Fruit fly (Drosophila melanogaster) whole organism, embryonic: ENCODE results near the gene Sc2.

Source experiments
- Aef1 ChIP-seq: fragments of 200-800 bp; sonication (Bioruptor generic); IDR thresholded peaks from 3 replicates; pipeline ENCODE4 v1.3.6; 2022; ENCODE audit warnings: missing biosample characterization, missing genetic modification characterization
- CG10462 ChIP-seq: fragments of 200-800 bp; sonication (Bioruptor generic); optimal IDR thresholded peaks from 2 replicates; lab custom pipeline; 2016; ENCODE audit warnings: missing biosample characterization, missing genetic modification characterization
- CG11504 ChIP-seq: fragments of 200-800 bp; sonication (Bioruptor generic); optimal IDR thresholded peaks from 3 replicates; lab custom pipeline; 2019; ENCODE audit warnings: missing biosample characterization, mild to moderate bottlenecking, missing genetic modification characterization, moderate library complexity
- CG12219 ChIP-seq: fragments of 200-800 bp; sonication (Bioruptor generic); optimal IDR thresholded peaks from 3 replicates; lab custom pipeline; 2018; ENCODE audit warnings: missing biosample characterization, mild to moderate bottlenecking, missing genetic modification characterization
- CG12236 ChIP-seq: fragments of 200-800 bp; sonication (Bioruptor generic); optimal IDR thresholded peaks from 2 replicates; lab custom pipeline; 2016; ENCODE audit warnings: missing biosample characterization, missing genetic modification characterization
- CG12391 ChIP-seq: fragments of 200-800 bp; sonication (Bioruptor generic); optimal IDR thresholded peaks from 3 replicates; lab custom pipeline; 2018; ENCODE audit warnings: missing biosample characterization, mild to moderate bottlenecking, missing genetic modification characterization, moderate library complexity
- CG14710 ChIP-seq: fragments of 200-800 bp; sonication (Bioruptor generic); optimal IDR thresholded peaks from 3 replicates; lab custom pipeline; 2019; ENCODE audit warnings: missing biosample characterization, mild to moderate bottlenecking, missing genetic modification characterization, moderate library complexity
- CG1602 ChIP-seq: fragments of 200-800 bp; sonication (Bioruptor generic); optimal IDR thresholded peaks from 3 replicates; lab custom pipeline; 2016; ENCODE audit warnings: missing biosample characterization, missing genetic modification characterization
- CG31388 ChIP-seq: fragments of 200-800 bp; sonication (Bioruptor generic); optimal IDR thresholded peaks from 2 replicates; lab custom pipeline; 2016; ENCODE audit warnings: missing biosample characterization, missing genetic modification characterization
- CG31441 ChIP-seq: fragments of 200-800 bp; sonication (Bioruptor generic); IDR thresholded peaks from 2 replicates; pipeline ENCODE4 v1.3.6; 2022; ENCODE audit warnings: missing biosample characterization, missing genetic modification characterization
- CG32772 ChIP-seq: fragments of 200-800 bp; sonication (Bioruptor generic); IDR thresholded peaks from 2 replicates; pipeline ENCODE4 v1.3.6; 2022; ENCODE audit warnings: missing biosample characterization, missing genetic modification characterization
- CG34422 ChIP-seq: fragments of 200-800 bp; sonication (Bioruptor generic); IDR thresholded peaks from 3 replicates; pipeline ENCODE4 v1.3.6; 2022; ENCODE audit warnings: missing biosample characterization, missing genetic modification characterization
- CG6254 ChIP-seq: fragments of 200-800 bp; sonication (Bioruptor generic); optimal IDR thresholded peaks from 3 replicates; lab custom pipeline; 2017; ENCODE audit warnings: mild to moderate bottlenecking, missing biosample characterization, missing genetic modification reagents, missing genetic modification characterization
- CG6791 ChIP-seq: fragments of 200-800 bp; sonication (Bioruptor generic); IDR thresholded peaks from 3 replicates; pipeline ENCODE4 v1.3.6; 2022; ENCODE audit warnings: missing biosample characterization, missing genetic modification characterization; ENCODE audit not compliant: partially characterized antibody
- CG7372 ChIP-seq: fragments of 200-800 bp; sonication (Bioruptor generic); IDR thresholded peaks from 2 replicates; pipeline ENCODE4 v1.3.6; 2022; ENCODE audit warnings: missing biosample characterization, missing genetic modification characterization
- CG9609 ChIP-seq: fragments of 200-800 bp; sonication (Bioruptor generic); optimal IDR thresholded peaks from 3 replicates; lab custom pipeline; 2016; ENCODE audit warnings: missing biosample characterization, missing genetic modification characterization
- Dfd ChIP-seq, 2 experiments: fragments of >200 bp; optimal IDR thresholded peaks; 2 replicates each; lab custom pipeline; 2017; ENCODE audit warnings: missing biosample characterization in 2 of 2, missing genetic modification characterization in 2 of 2
- E2f1 ChIP-seq: fragments of 200-800 bp; sonication (Bioruptor generic); IDR thresholded peaks from 2 replicates; pipeline ENCODE4 v1.3.6; 2022; ENCODE audit warnings: missing biosample characterization, missing genetic modification characterization
- Ets65A ChIP-seq: fragments of 200-800 bp; sonication (Bioruptor generic); peaks from one replicate; lab custom pipeline; 2016; ENCODE audit warnings: missing biosample characterization, missing genetic modification characterization
- Kr ChIP-seq: fragments of 200-800 bp; sonication (Bioruptor generic); optimal IDR thresholded peaks from 2 replicates; lab custom pipeline; 2017; ENCODE audit warnings: missing biosample characterization, mild to moderate bottlenecking, missing genetic modification characterization
- Lpt ChIP-seq: fragments of >200 bp; optimal IDR thresholded peaks from 2 replicates; lab custom pipeline; 2018; ENCODE audit warnings: missing biosample characterization, missing genetic modification characterization
- Med ChIP-seq: fragments of 200-800 bp; sonication (Bioruptor generic); peaks from one replicate; lab custom pipeline; 2016; ENCODE audit warnings: missing biosample characterization, missing genetic modification characterization, mild to moderate bottlenecking, inconsistent platforms, moderate library complexity
- PHDP ChIP-seq: fragments of 200-800 bp; sonication (Bioruptor generic); optimal IDR thresholded peaks from 3 replicates; lab custom pipeline; 2018; ENCODE audit warnings: missing biosample characterization, mild to moderate bottlenecking, missing genetic modification characterization, moderate library complexity
- Spps ChIP-seq: fragments of 200-800 bp; sonication (Bioruptor generic); optimal IDR thresholded peaks from 2 replicates; lab custom pipeline; 2018; ENCODE audit warnings: missing biosample characterization, mild to moderate bottlenecking, missing genetic modification characterization
- Sry-δ ChIP-seq: fragments of 200-800 bp; sonication (Bioruptor generic); optimal IDR thresholded peaks from 2 replicates; lab custom pipeline; 2016; ENCODE audit warnings: missing biosample characterization, missing genetic modification characterization
- Ssrp ChIP-seq: fragments of 200-800 bp; sonication (Bioruptor generic); optimal IDR thresholded peaks from 2 replicates; lab custom pipeline; 2018; ENCODE audit warnings: missing biosample characterization, mild to moderate bottlenecking, missing genetic modification characterization, moderate library complexity
- Xrp1 ChIP-seq: fragments of 200-800 bp; sonication (Bioruptor generic); IDR thresholded peaks from 2 replicates; pipeline ENCODE4 v1.3.6; 2022; ENCODE audit warnings: missing biosample characterization, missing genetic modification characterization
- al ChIP-seq: fragments of 200-800 bp; sonication (Bioruptor generic); IDR thresholded peaks from 2 replicates; pipeline ENCODE4 v1.3.6; 2022; ENCODE audit warnings: missing biosample characterization, missing genetic modification characterization
- amos ChIP-seq: fragments of 200-800 bp; sonication (Bioruptor generic); IDR thresholded peaks from 2 replicates; pipeline ENCODE4 v1.3.6; 2022; ENCODE audit warnings: missing biosample characterization, missing genetic modification characterization; ENCODE audit not compliant: partially characterized antibody
- ara ChIP-seq: fragments of 200-800 bp; sonication (Bioruptor generic); IDR thresholded peaks from 2 replicates; pipeline ENCODE4 v1.3.6; 2022; ENCODE audit warnings: missing biosample characterization, missing genetic modification characterization
- bsh ChIP-seq, 2 experiments: fragments of 200-800 bp; sonication (Bioruptor generic); optimal IDR thresholded peaks; 2 replicates each; lab custom pipeline; 2017 to 2018; ENCODE audit warnings: mild to moderate bottlenecking in 2 of 2, missing biosample characterization in 2 of 2, missing genetic modification characterization in 2 of 2, moderate library complexity in 1 of 2
- chinmo ChIP-seq: fragments of 200-800 bp; sonication (Bioruptor generic); IDR thresholded peaks from 4 replicates; pipeline ENCODE4 v1.3.6; 2022; ENCODE audit warnings: missing biosample characterization, missing genetic modification characterization; ENCODE audit not compliant: partially characterized antibody
- da ChIP-seq: fragments of 200-800 bp; sonication (Bioruptor generic); optimal IDR thresholded peaks from 2 replicates; lab custom pipeline; 2016; ENCODE audit warnings: missing biosample characterization, missing genetic modification characterization
- dmrt11E ChIP-seq: fragments of 200-800 bp; sonication (Bioruptor generic); optimal IDR thresholded peaks from 3 replicates; lab custom pipeline; 2018; ENCODE audit warnings: missing biosample characterization, mild to moderate bottlenecking, missing genetic modification characterization, moderate library complexity
- fd102C ChIP-seq: fragments of 200-800 bp; sonication (Bioruptor generic); optimal IDR thresholded peaks from 2 replicates; lab custom pipeline; 2018; ENCODE audit warnings: missing biosample characterization, mild to moderate bottlenecking, missing genetic modification characterization, moderate library complexity
- gcm ChIP-seq: fragments of 200-800 bp; sonication (Bioruptor generic); optimal IDR thresholded peaks from 2 replicates; lab custom pipeline; 2019; ENCODE audit warnings: missing biosample characterization, mild to moderate bottlenecking, missing genetic modification characterization, moderate library complexity
- gsb-n ChIP-seq: fragments of 200-800 bp; sonication (Bioruptor generic); optimal IDR thresholded peaks from 3 replicates; lab custom pipeline; 2018; ENCODE audit warnings: missing biosample characterization, mild to moderate bottlenecking, missing genetic modification characterization
- hb ChIP-seq: fragments of 200-800 bp; sonication (Bioruptor generic); IDR thresholded peaks from 3 replicates; pipeline ENCODE4 v1.3.6; 2022; ENCODE audit warnings: missing biosample characterization, missing genetic modification characterization; ENCODE audit not compliant: partially characterized antibody
- jigr1 ChIP-seq: fragments of 200-800 bp; sonication (Bioruptor generic); IDR thresholded peaks from 3 replicates; pipeline ENCODE4 v1.3.6; 2022; ENCODE audit warnings: missing biosample characterization, missing genetic modification characterization
- klu ChIP-seq: fragments of 200-800 bp; sonication (Bioruptor generic); IDR thresholded peaks from 2 replicates; pipeline ENCODE4 v1.3.6; 2022; ENCODE audit warnings: missing biosample characterization, missing genetic modification characterization
- knrl ChIP-seq: fragments of 200-800 bp; sonication (Bioruptor generic); IDR thresholded peaks from 3 replicates; pipeline ENCODE4 v1.3.6; 2022; ENCODE audit warnings: missing biosample characterization, missing genetic modification characterization; ENCODE audit not compliant: partially characterized antibody
- pum ChIP-seq: fragments of 200-800 bp; sonication (Bioruptor generic); optimal IDR thresholded peaks from 2 replicates; lab custom pipeline; 2016; ENCODE audit warnings: missing biosample characterization, missing genetic modification characterization
- sens ChIP-seq: fragments of 200-800 bp; sonication (Bioruptor generic); peaks from one replicate; lab custom pipeline; 2016; ENCODE audit warnings: missing biosample characterization, missing genetic modification characterization
- sim ChIP-seq: fragments of 200-800 bp; sonication (Bioruptor generic); IDR thresholded peaks from 2 replicates; pipeline ENCODE4 v1.3.6; 2022; ENCODE audit warnings: missing biosample characterization, missing genetic modification characterization
- slbo ChIP-seq: fragments of 200-800 bp; sonication (Bioruptor generic); IDR thresholded peaks from 2 replicates; pipeline ENCODE4 v1.3.6; 2022; ENCODE audit warnings: missing biosample characterization, missing genetic modification characterization
- ssp ChIP-seq: fragments of 200-800 bp; sonication (Bioruptor generic); IDR thresholded peaks from 2 replicates; pipeline ENCODE4 v1.3.6; 2022; ENCODE audit warnings: missing biosample characterization, missing genetic modification characterization
- tgo ChIP-seq: fragments of 200-800 bp; sonication (Bioruptor generic); IDR thresholded peaks from 3 replicates; pipeline ENCODE4 v1.3.6; 2022; ENCODE audit warnings: missing biosample characterization, missing genetic modification characterization
- trh ChIP-seq: fragments of 200-800 bp; sonication (Bioruptor generic); optimal IDR thresholded peaks from 2 replicates; lab custom pipeline; 2016; ENCODE audit warnings: missing biosample characterization, missing genetic modification characterization
- ttk ChIP-seq: fragments of 200-800 bp; sonication (Bioruptor generic); IDR thresholded peaks from 2 replicates; pipeline ENCODE4 v2.1.2; 2022; ENCODE audit warnings: missing biosample characterization, missing genetic modification characterization
- vfl ChIP-seq: fragments of 200-800 bp; sonication (Bioruptor generic); optimal IDR thresholded peaks from 2 replicates; lab custom pipeline; 2016; ENCODE audit warnings: missing biosample characterization, missing genetic modification characterization
- zf30C ChIP-seq: fragments of 200-800 bp; sonication (Bioruptor generic); optimal IDR thresholded peaks from 3 replicates; lab custom pipeline; 2018; ENCODE audit warnings: missing biosample characterization, mild to moderate bottlenecking, missing genetic modification characterization
- zfh2 ChIP-seq: fragments of 200-800 bp; sonication (Bioruptor generic); optimal IDR thresholded peaks from 2 replicates; lab custom pipeline; 2016; ENCODE audit warnings: missing biosample characterization, missing genetic modification characterization

Gene Sc2

DNA sequence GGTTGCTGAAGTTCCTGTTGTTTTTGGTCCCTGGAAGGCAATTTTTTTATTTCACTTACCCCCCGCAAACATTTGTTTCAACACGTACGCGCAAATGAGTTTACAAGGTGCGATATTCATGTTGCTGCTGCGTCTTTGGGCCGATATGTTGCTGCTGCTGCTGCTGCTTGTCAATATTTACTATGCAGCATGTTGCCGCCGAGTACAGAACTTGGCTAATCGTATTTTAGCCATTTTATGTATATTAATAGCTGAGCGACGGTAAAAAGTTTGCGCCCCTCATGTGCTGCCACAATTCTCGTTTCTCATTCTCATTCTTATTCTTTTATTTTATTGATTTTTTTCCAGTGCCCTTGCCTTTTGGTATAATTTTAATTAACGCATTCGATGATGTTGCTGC lies 36.9 kb upstream of the Sc2 start:
- TF ChIP-seq Med (GFP tag; lab: Kevin White, UChicago) (peak; percentile 1), pum (no peak), zf30C (GFP tag; lab: Kevin White, UChicago) (no peak), chinmo (GFP tag; lab: Robert Waterston, UW) (0 out of 4 replicates have a peak, but pooled peaks have one; percentile 12), amos (GFP tag; lab: Robert Waterston, UW) (no peak), slbo (GFP tag; lab: Robert Waterston, UW) (no peak), sens (GFP tag; lab: Kevin White, UChicago) (peak; percentile 3), Lpt (GFP tag; lab: Kevin White, UChicago) (no peak), tgo (no peak), knrl (GFP tag; lab: Robert Waterston, UW) (no peak), Dfd (GFP tag; optimal IDR thresholded peaks at IDR 0.05; lab: Kevin White, UChicago) (peak in 1 of 2 experiments; percentile 36), Ets65A (GFP tag; lab: Kevin White, UChicago) (peak; percentile 73), CG11504 (peak; percentile 89), ara (no peak), CG31388 (GFP tag; lab: Kevin White, UChicago) (no peak), ttk (GFP tag; lab: Robert Waterston, UW) (no peak), vfl (GFP tag; lab: Kevin White, UChicago) (no peak), da (GFP tag; lab: Kevin White, UChicago) (no peak), CG6791 (GFP tag; lab: Robert Waterston, UW) (no peak)

DNA sequence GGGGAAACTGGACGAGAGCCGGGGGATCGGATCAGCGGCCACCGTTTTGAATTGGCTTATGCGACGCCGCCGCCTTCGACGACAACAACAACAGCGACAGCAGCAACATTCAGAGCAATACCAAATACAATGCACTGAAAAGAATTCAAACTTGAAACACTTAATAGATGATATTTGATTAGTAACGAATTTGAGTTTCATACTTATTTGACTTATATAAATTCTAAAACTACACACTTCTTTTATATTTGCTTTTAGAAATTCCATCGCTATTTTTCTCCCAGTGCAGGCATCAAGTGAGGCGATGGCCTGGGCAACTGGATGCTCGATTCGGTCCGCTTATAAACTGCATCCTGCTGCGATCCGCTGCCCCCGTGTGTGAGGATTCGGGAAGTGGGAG lies 35.3 kb upstream of the Sc2 start:
- TF ChIP-seq Sry-δ (GFP tag; lab: Kevin White, UChicago) (no peak), fd102C (GFP tag; lab: Kevin White, UChicago) (peak; percentile 28), klu (GFP tag; lab: Robert Waterston, UW) (no peak), Xrp1 (GFP tag; lab: Robert Waterston, UW) (peak; percentile 65), E2f1 (GFP tag; lab: Robert Waterston, UW) (no peak), ssp (GFP tag; lab: Robert Waterston, UW) (0 out of 2 replicates have a peak, but pooled peaks have one; percentile 11), al (GFP tag; lab: Robert Waterston, UW) (no peak), CG1602 (peak; percentile 20), hb (GFP tag; lab: Robert Waterston, UW) (no peak), Spps (tag; lab: Kevin White, UChicago) (no peak), jigr1 (GFP tag; lab: Robert Waterston, UW) (no peak), sim (GFP tag; lab: Robert Waterston, UW) (0 out of 2 replicates have a peak, but pooled peaks have one; percentile 28), Aef1 (no peak), gcm (GFP tag; lab: Kevin White, UChicago) (no peak), PHDP (tag; lab: Kevin White, UChicago) (no peak), CG6254 (GFP tag; lab: Kevin White, UChicago) (no peak), gsb-n (tag; lab: Kevin White, UChicago) (peak; percentile 14), Ssrp (tag; lab: Kevin White, UChicago) (peak; percentile 37), Kr (no peak), CG31441 (0 out of 2 replicates have a peak, but pooled peaks have one; percentile 18), CG12236 (GFP tag; lab: Kevin White, UChicago) (no peak), CG12391 (tag; lab: Kevin White, UChicago) (peak; percentile 37), dmrt11E (peak; percentile 72), trh (no peak), CG32772 (GFP tag; lab: Robert Waterston, UW) (no peak), CG9609 (no peak), CG10462 (GFP tag; lab: Kevin White, UChicago) (peak; percentile 16), CG12219 (GFP tag; lab: Kevin White, UChicago) (no peak), CG34422 (GFP tag; lab: Robert Waterston, UW) (no peak), bsh (GFP tag; optimal IDR thresholded peaks at IDR 0.05; lab: Kevin White, UChicago) (peak; percentile 21 to 54), CG7372 (GFP tag; lab: Robert Waterston, UW) (no peak), CG14710 (peak; percentile 3), zfh2 (GFP tag; lab: Kevin White, UChicago) (no peak)
